Worm (Caenorhabditis elegans) whole organism, L3 larva: ENCODE data around the gene mrpl-41.

Experiments
- ceh-82 ChIP-seq: fragments of 150-350 bp; optimal IDR thresholded peaks from 2 replicates; lab custom pipeline; 2014; ENCODE audit warnings: missing biosample characterization, missing genetic modification characterization
- egl-27 ChIP-seq: sonication (generic microtip); optimal IDR thresholded peaks from 4 replicates; lab custom pipeline; 2017; ENCODE audit warnings: missing biosample characterization, missing genetic modification reagents, missing genetic modification characterization
- fkh-10 ChIP-seq: sonication (generic microtip); optimal IDR thresholded peaks from 2 replicates; lab custom pipeline; 2017; ENCODE audit warnings: missing biosample characterization, missing genetic modification reagents, missing genetic modification characterization
- lin-15B ChIP-seq: fragments of 150-350 bp; optimal IDR thresholded peaks from 2 replicates; lab custom pipeline; 2014; ENCODE audit warnings: missing biosample characterization, missing genetic modification characterization
- lin-39 ChIP-seq: fragments of 150-350 bp; optimal IDR thresholded peaks from 2 replicates; lab custom pipeline; 2018; ENCODE audit warnings: missing biosample characterization, missing genetic modification reagents, missing genetic modification characterization
- nhr-11 ChIP-seq: fragments of 150-350 bp; optimal IDR thresholded peaks from 2 replicates; lab custom pipeline; 2014; ENCODE audit warnings: missing biosample characterization, missing genetic modification characterization
- nhr-25 ChIP-seq: sonication (generic microtip); optimal IDR thresholded peaks from 2 replicates; lab custom pipeline; 2017; ENCODE audit warnings: missing biosample characterization, missing genetic modification characterization
- nhr-76 ChIP-seq: fragments of 150-350 bp; sonication (generic microtip); optimal IDR thresholded peaks from 5 replicates; lab custom pipeline; 2014; ENCODE audit warnings: missing biosample characterization, missing genetic modification characterization
- pha-4 ChIP-seq: fragments of 150-350 bp; optimal IDR thresholded peaks from 2 replicates; lab custom pipeline; 2014; ENCODE audit warnings: missing biosample characterization, missing genetic modification reagents, missing genetic modification characterization
- snpc-4 ChIP-seq: fragments of 150-350 bp; optimal IDR thresholded peaks from 2 replicates; lab custom pipeline; 2014; ENCODE audit warnings: missing biosample characterization, missing genetic modification characterization

DNA sequence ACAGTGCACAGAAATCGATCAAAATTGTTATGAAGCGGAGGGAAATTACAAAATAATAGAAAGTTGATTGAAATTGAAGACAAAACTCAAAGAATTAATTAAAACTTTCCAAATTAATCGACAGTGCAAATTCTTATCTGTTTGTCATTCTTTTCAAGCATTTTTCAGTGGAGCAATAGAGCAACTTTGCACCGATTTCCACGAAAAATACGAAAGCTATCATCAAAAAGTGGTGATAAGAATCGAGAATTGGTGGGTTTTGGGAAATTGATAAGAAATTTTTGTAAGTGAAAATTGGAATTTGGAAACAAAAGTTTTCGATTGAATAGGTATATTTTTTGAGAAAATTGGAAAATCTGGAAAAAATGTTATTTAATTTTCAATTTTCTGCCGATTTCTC, 48.7 kb upstream of the mrpl-41 start:
- TF ChIP-seq lin-39 (tag; lab: Kevin White, UChicago) (no peak), nhr-11 (tag; lab: Kevin White, UChicago) (no peak), snpc-4 (no peak), lin-15B (no peak), ceh-82 (tag; lab: Kevin White, UChicago) (no peak), nhr-76 (tag; lab: Kevin White, UChicago) (no peak), egl-27 (no peak), pha-4 (tag; lab: Kevin White, UChicago) (no peak), fkh-10 (GFP tag; lab: Kevin White, UChicago) (no peak), nhr-25 (tag; lab: Kevin White, UChicago) (no peak)
